Fruit fly (Drosophila melanogaster): ENCODE measurements around the gene Tektin-C.

Gene Tektin-C

DNA sequence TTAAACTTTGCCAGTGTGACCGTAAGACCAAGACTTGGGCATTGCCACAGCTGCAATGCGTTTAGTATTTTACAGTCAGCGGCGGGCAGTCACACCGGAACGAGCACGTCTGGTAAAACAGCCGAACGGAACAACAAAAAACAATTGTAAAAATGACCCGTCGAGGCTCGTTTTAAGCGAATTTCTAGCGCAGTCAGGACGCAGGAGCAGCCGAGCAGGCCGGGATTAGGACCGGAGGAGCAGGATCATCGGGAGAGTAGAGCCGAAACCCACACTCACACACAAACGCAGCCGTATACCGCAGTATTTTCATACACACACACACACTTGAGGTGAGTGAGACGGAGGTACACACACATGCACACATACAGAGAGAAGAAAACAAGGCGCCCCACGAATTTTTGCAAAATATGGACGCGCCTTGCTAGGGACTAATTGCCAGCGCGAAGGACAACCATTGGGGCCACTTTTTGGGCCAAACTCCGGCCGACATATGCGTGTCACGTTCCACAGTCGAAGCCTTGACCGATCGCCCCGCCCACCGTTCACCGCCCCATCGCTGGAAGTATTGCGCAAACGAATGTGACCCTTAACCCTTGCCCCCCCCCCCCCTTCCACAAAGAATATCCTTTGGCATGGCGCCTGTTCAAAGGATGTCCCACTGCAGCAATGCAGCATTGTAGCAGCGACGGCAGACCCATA lies 43.3 kb downstream of the Tektin-C start, which contains the start of gene Usp47:
Gene Usp47 (plus strand): TSS at position 71 of the 702 bp plus-strand sequence.
- TF ChIP-seq trem (tag; optimal IDR thresholded peaks at IDR 0.05) (peak; percentile 45), HmgD (GFP tag; optimal IDR thresholded peaks at IDR 0.05) (peak; percentile 66), CG15269 (tag; optimal IDR thresholded peaks at IDR 0.05) (no peak), CG12659 (GFP tag; optimal IDR thresholded peaks at IDR 0.05) (peak; percentile 38), CG15514 (GFP tag; optimal IDR thresholded peaks at IDR 0.05) (peak; percentile 23), Rfx (GFP tag; IDR thresholded peaks at IDR 0.05) (no peak), CG34376 (GFP tag; optimal IDR thresholded peaks at IDR 0.05) (peak; percentile 36), Myb (GFP tag; optimal IDR thresholded peaks at IDR 0.05) (peak; percentile 82), CG8924 (tag; optimal IDR thresholded peaks at IDR 0.05) (peak; percentile 11), CG34422 (GFP tag; IDR thresholded peaks at IDR 0.05) (peak; percentile 84; the same call in 2 of the 3 replicates), slbo (GFP tag; IDR thresholded peaks at IDR 0.05) (peak; percentile 25; the same call in 1 of the 2 replicates), CG8089 (GFP tag; optimal IDR thresholded peaks at IDR 0.05) (no peak), CG9215 (GFP tag; IDR thresholded peaks at IDR 0.05) (no peak), Dp (GFP tag; optimal IDR thresholded peaks at IDR 0.05) (peak; percentile 54), CG4617 (GFP tag; optimal IDR thresholded peaks at IDR 0.05; ENCODE audit: borderline replicate concordance) (peak; percentile 96), hkb (optimal IDR thresholded peaks at IDR 0.05) (no peak), hkb (GFP tag; IDR thresholded peaks at IDR 0.05) (0 out of 2 replicates have a peak, but pooled peaks have one; percentile 10), dysf (GFP tag; IDR thresholded peaks at IDR 0.05) (0 out of 3 replicates have a peak, but pooled peaks have one; percentile 6), MBD-R2 (GFP tag; IDR thresholded peaks at IDR 0.05) (peak; percentile 58), crp (GFP tag; optimal IDR thresholded peaks at IDR 0.05) (peak in 1 of 2 experiments; percentile 29), CG11695 (GFP tag; IDR thresholded peaks at IDR 0.05) (no peak), vvl (GFP tag; IDR thresholded peaks at IDR 0.05) (peak; percentile 33; the same call in 1 of the 2 replicates), CG33213 (GFP tag; optimal IDR thresholded peaks at IDR 0.05) (peak; percentile 3), seq (GFP tag; IDR thresholded peaks at IDR 0.05) (0 out of 2 replicates have a peak, but pooled peaks have one; percentile 17), Med (GFP tag) (peak; percentile 88), Mrtf (GFP tag; IDR thresholded peaks at IDR 0.05) (no peak), Bgb (GFP tag; IDR thresholded peaks at IDR 0.05; ENCODE audit: partially characterized antibody) (peak; percentile 41; the same call in 1 of the 2 replicates), D (optimal IDR thresholded peaks at IDR 0.05) (peak; percentile 58), D (GFP tag; optimal IDR thresholded peaks at IDR 0.05) (no peak), CHES-1-like (GFP tag; optimal IDR thresholded peaks at IDR 0.05) (peak; percentile 31), CG16863 (GFP tag; optimal IDR thresholded peaks at IDR 0.05) (no peak), sug (tag; optimal IDR thresholded peaks at IDR 0.05) (peak; percentile 6), Fer1 (GFP tag; optimal IDR thresholded peaks at IDR 0.05) (peak; percentile 58), vnd (GFP tag; IDR thresholded peaks at IDR 0.05; ENCODE audit: partially characterized antibody) (peak; percentile 38; the same call in 1 of the 3 replicates), CG12071 (GFP tag; optimal IDR thresholded peaks at IDR 0.05) (peak; percentile 16), CG13287 (GFP tag; IDR thresholded peaks at IDR 0.05; ENCODE audit: partially characterized antibody) (peak; percentile 47; the same call in 1 of the 2 replicates), nmo (GFP tag; optimal IDR thresholded peaks at IDR 0.05) (peak; percentile 0), Hr78 (GFP tag; optimal IDR thresholded peaks at IDR 0.05) (peak in 1 of 2 experiments; percentile 97), da (GFP tag; optimal IDR thresholded peaks at IDR 0.05) (no peak), gfzf (GFP tag; optimal IDR thresholded peaks at IDR 0.05) (peak; percentile 89), ATbp (GFP tag; optimal IDR thresholded peaks at IDR 0.05) (no peak), CG13624 (GFP tag; optimal IDR thresholded peaks at IDR 0.05) (no peak), Stat92E (GFP tag; optimal IDR thresholded peaks at IDR 0.05) (peak in 1 of 3 experiments; percentile 29), E2f2 (GFP tag; IDR thresholded peaks at IDR 0.05) (peak; percentile 65), bsh (GFP tag; optimal IDR thresholded peaks at IDR 0.05) (peak in 1 of 2 experiments; percentile 38), CrebB (tag; optimal IDR thresholded peaks at IDR 0.05) (peak; percentile 43), lilli (GFP tag; optimal IDR thresholded peaks at IDR 0.05) (no peak), CG31365 (tag; optimal IDR thresholded peaks at IDR 0.05) (no peak)

All from whole organism, embryonic.